Worm (Caenorhabditis elegans) whole organism, L4/young adult: ENCODE results near the gene T28C6.5.

ENCODE experiments used
- W03F9.2 ChIP-seq: fragments of 150-350 bp; optimal IDR thresholded peaks from 2 replicates; lab custom pipeline; 2014; ENCODE audit warnings: missing biosample characterization, missing genetic modification characterization
- dao-5 ChIP-seq: sonication (generic microtip); optimal IDR thresholded peaks from 2 replicates; lab custom pipeline; 2016; ENCODE audit warnings: missing genotype, missing genetic modification characterization, moderate library complexity, missing compliant biosample characterization
- him-1 ChIP-seq: sonication (generic microtip); optimal IDR thresholded peaks from 2 replicates; lab custom pipeline; 2016; ENCODE audit warnings: missing genotype, missing genetic modification reagents, missing genetic modification characterization, missing compliant biosample characterization

DNA sequence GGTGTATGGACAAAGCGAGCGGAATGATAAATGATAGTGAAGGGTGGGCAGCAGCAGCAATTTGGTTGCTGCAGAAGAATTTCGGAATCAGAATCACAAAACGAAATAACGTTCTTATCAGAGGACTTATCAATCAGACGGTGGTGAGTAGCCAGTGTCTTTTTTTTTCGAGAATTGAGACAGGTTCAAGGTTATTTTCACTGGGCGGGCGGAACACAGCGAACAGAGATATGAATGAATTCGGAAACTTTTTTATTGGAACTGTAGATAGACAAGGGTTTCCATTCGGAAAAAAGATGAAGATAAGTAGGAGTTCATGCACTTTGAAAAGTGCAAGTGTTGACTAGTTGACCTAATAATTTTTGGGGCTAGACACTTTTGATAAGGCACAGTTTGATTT lies 28.0 kb upstream of the T28C6.5 start:
- TF ChIP-seq him-1 (tag; lab: Kevin White, UChicago) (no peak), W03F9.2 (tag; lab: Kevin White, UChicago) (peak; percentile 39), dao-5 (tag; lab: Kevin White, UChicago) (no peak)
